Worm (Caenorhabditis elegans) whole organism, late embryonic: ENCODE data around the gene apc-11.

Source experiments
- C38D4.7 ChIP-seq: fragments of 200-800 bp; sonication (Bioruptor generic); optimal IDR thresholded peaks from 2 replicates; lab custom pipeline; 2018; ENCODE audit warnings: mild to moderate bottlenecking, missing genetic modification characterization, moderate library complexity, missing compliant biosample characterization
- F13H6.1 ChIP-seq: sonication (generic microtip); optimal IDR thresholded peaks from 2 replicates; lab custom pipeline; 2016; ENCODE audit warnings: missing genetic modification characterization, missing compliant biosample characterization
- K02D7.2 ChIP-seq: sonication (generic microtip); optimal IDR thresholded peaks from 2 replicates; lab custom pipeline; 2017; ENCODE audit warnings: mild to moderate bottlenecking, missing genetic modification characterization, missing compliant biosample characterization
- T23F11.4 ChIP-seq: fragments of 200-800 bp; sonication (Bioruptor generic); optimal IDR thresholded peaks from 2 replicates; lab custom pipeline; 2018; ENCODE audit warnings: mild to moderate bottlenecking, missing genetic modification characterization, missing compliant biosample characterization
- ahr-1 ChIP-seq: sonication (generic microtip); optimal IDR thresholded peaks from 2 replicates; lab custom pipeline; 2016; ENCODE audit warnings: missing genetic modification characterization, missing compliant biosample characterization
- ama-1 ChIP-seq: fragments of 150-350 bp; optimal IDR thresholded peaks from 2 replicates; lab custom pipeline; 2014
- ceh-14 ChIP-seq: sonication (generic microtip); optimal IDR thresholded peaks from 2 replicates; lab custom pipeline; 2016; ENCODE audit warnings: missing genotype, missing genetic modification characterization, missing compliant biosample characterization
- ceh-18 ChIP-seq: sonication (generic microtip); optimal IDR thresholded peaks from 2 replicates; lab custom pipeline; 2016; ENCODE audit warnings: missing genetic modification characterization, missing compliant biosample characterization
- ceh-19 ChIP-seq: fragments of 200-800 bp; sonication (Bioruptor generic); optimal IDR thresholded peaks from 2 replicates; lab custom pipeline; 2018; ENCODE audit warnings: mild to moderate bottlenecking, missing genetic modification characterization, missing compliant biosample characterization
- ceh-2 ChIP-seq: sonication (generic microtip); optimal IDR thresholded peaks from 2 replicates; lab custom pipeline; 2016; ENCODE audit warnings: missing genotype, missing genetic modification characterization, missing compliant biosample characterization
- ceh-31 ChIP-seq: sonication (generic microtip); optimal IDR thresholded peaks from 2 replicates; lab custom pipeline; 2016; ENCODE audit warnings: missing genetic modification characterization, missing compliant biosample characterization
- ceh-34 ChIP-seq: sonication (generic microtip); optimal IDR thresholded peaks from 2 replicates; lab custom pipeline; 2016; ENCODE audit warnings: mild to moderate bottlenecking, missing genetic modification characterization, missing compliant biosample characterization
- ceh-45 ChIP-seq: fragments of 200-800 bp; sonication (Bioruptor generic); IDR thresholded peaks from 2 replicates; pipeline ENCODE4 v1.3.6; 2022; ENCODE audit warnings: missing genetic modification reagents, missing genetic modification characterization, missing compliant biosample characterization
- ceh-48 ChIP-seq: sonication (generic microtip); optimal IDR thresholded peaks from 2 replicates; lab custom pipeline; 2016; ENCODE audit warnings: missing genetic modification characterization, inconsistent platforms, missing compliant biosample characterization
- dmd-4 ChIP-seq: sonication (generic microtip); optimal IDR thresholded peaks from 2 replicates; lab custom pipeline; 2016; ENCODE audit warnings: borderline replicate concordance, missing genetic modification characterization, missing compliant biosample characterization
- dve-1 ChIP-seq: sonication (generic microtip); optimal IDR thresholded peaks from 2 replicates; lab custom pipeline; 2017; ENCODE audit warnings: antibody characterized with exemption, mild to moderate bottlenecking, missing genetic modification characterization, missing compliant biosample characterization
- elt-2 ChIP-seq: sonication (generic microtip); optimal IDR thresholded peaks from 2 replicates; lab custom pipeline; 2016; ENCODE audit warnings: missing genetic modification reagents, missing genetic modification characterization, missing compliant biosample characterization
- ets-4 ChIP-seq: sonication (generic microtip); optimal IDR thresholded peaks from 2 replicates; lab custom pipeline; 2016; ENCODE audit warnings: missing genetic modification characterization, missing compliant biosample characterization
- gmeb-2 ChIP-seq: sonication (generic microtip); optimal IDR thresholded peaks from 2 replicates; lab custom pipeline; 2016; ENCODE audit warnings: missing genetic modification characterization, inconsistent platforms, missing compliant biosample characterization
- hlh-13 ChIP-seq: fragments of 200-800 bp; sonication (Bioruptor generic); optimal IDR thresholded peaks from 2 replicates; lab custom pipeline; 2018; ENCODE audit warnings: mild to moderate bottlenecking, missing genetic modification characterization, missing compliant biosample characterization
- hlh-15 ChIP-seq: sonication (generic microtip); optimal IDR thresholded peaks from 2 replicates; lab custom pipeline; 2016; ENCODE audit warnings: missing genetic modification characterization, missing compliant biosample characterization
- hlh-6 ChIP-seq: sonication (generic microtip); optimal IDR thresholded peaks from 2 replicates; lab custom pipeline; 2016; ENCODE audit warnings: missing genotype, missing genetic modification characterization, missing compliant biosample characterization
- hlh-8 ChIP-seq: sonication (generic microtip); optimal IDR thresholded peaks from 2 replicates; lab custom pipeline; 2016; ENCODE audit warnings: missing genotype, missing genetic modification characterization, missing compliant biosample characterization
- nhr-11 ChIP-seq: fragments of 150-350 bp; optimal IDR thresholded peaks from 2 replicates; lab custom pipeline; 2014; ENCODE audit warnings: missing biosample characterization, missing genetic modification characterization
- nhr-232 ChIP-seq: sonication (generic microtip); optimal IDR thresholded peaks from 2 replicates; lab custom pipeline; 2016; ENCODE audit warnings: missing genetic modification characterization, missing compliant biosample characterization
- npax-4 ChIP-seq: sonication (generic microtip); optimal IDR thresholded peaks from 2 replicates; lab custom pipeline; 2016; ENCODE audit warnings: missing genetic modification characterization, missing compliant biosample characterization
- odd-2 ChIP-seq: sonication (generic microtip); optimal IDR thresholded peaks from 2 replicates; lab custom pipeline; 2017; ENCODE audit warnings: antibody characterized with exemption, mild to moderate bottlenecking, missing genetic modification characterization, missing compliant biosample characterization
- pag-3 ChIP-seq: sonication (generic microtip); optimal IDR thresholded peaks from 2 replicates; lab custom pipeline; 2016; ENCODE audit warnings: missing compliant biosample characterization, missing genetic modification characterization, borderline replicate concordance
- pat-9 ChIP-seq: fragments of 200-800 bp; sonication (Bioruptor generic); optimal IDR thresholded peaks from 2 replicates; lab custom pipeline; 2018; ENCODE audit warnings: mild to moderate bottlenecking, missing genetic modification characterization, moderate library complexity, missing compliant biosample characterization
- pax-1 ChIP-seq: fragments of 150-350 bp; optimal IDR thresholded peaks from 2 replicates; lab custom pipeline; 2014; ENCODE audit warnings: missing biosample characterization, missing genetic modification characterization
- pha-4 ChIP-seq: fragments of 150-350 bp; optimal IDR thresholded peaks from 2 replicates; lab custom pipeline; 2018; ENCODE audit warnings: missing biosample characterization, missing genetic modification reagents, missing genetic modification characterization
- pros-1 ChIP-seq: fragments of 150-350 bp; optimal IDR thresholded peaks from 2 replicates; lab custom pipeline; 2014; ENCODE audit warnings: missing biosample characterization, missing genetic modification reagents, missing genetic modification characterization
- rnt-1 ChIP-seq: sonication (generic microtip); optimal IDR thresholded peaks from 2 replicates; lab custom pipeline; 2016; ENCODE audit warnings: missing genetic modification characterization, missing compliant biosample characterization
- sdc-2 ChIP-seq: sonication (generic microtip); optimal IDR thresholded peaks from 2 replicates; lab custom pipeline; 2016; ENCODE audit warnings: missing genotype, missing genetic modification characterization, missing compliant biosample characterization
- sox-4 ChIP-seq: sonication (generic microtip); optimal IDR thresholded peaks from 2 replicates; lab custom pipeline; 2017; ENCODE audit warnings: mild to moderate bottlenecking, missing genetic modification characterization, inconsistent platforms, missing compliant biosample characterization
- syd-9 ChIP-seq: sonication (generic microtip); optimal IDR thresholded peaks from 2 replicates; lab custom pipeline; 2016; ENCODE audit warnings: mild to moderate bottlenecking, missing genetic modification characterization, moderate library complexity, missing compliant biosample characterization
- unc-3 ChIP-seq, 2 experiments: fragments of 200-800 bp in 1 of 2; sonication (Bioruptor generic) in 1 of 2; sonication (generic microtip) in 1 of 2; conservative IDR thresholded peaks in 1 of 2; optimal IDR thresholded peaks in 1 of 2; 2 replicates each; pipeline versions ENCODE4 v1.3.6 to Lab custom; 2016 to 2022; ENCODE audit warnings: missing compliant biosample characterization in 2 of 2, missing genetic modification characterization in 2 of 2, missing genetic modification reagents in 1 of 2
- unc-55 ChIP-seq: sonication (generic microtip); optimal IDR thresholded peaks from 2 replicates; lab custom pipeline; 2017; ENCODE audit warnings: missing biosample characterization, missing genetic modification reagents, missing genetic modification characterization
- zip-5 ChIP-seq: sonication (generic microtip); optimal IDR thresholded peaks from 2 replicates; lab custom pipeline; 2016; ENCODE audit warnings: missing genetic modification characterization, missing compliant biosample characterization

The apc-11 gene

DNA sequence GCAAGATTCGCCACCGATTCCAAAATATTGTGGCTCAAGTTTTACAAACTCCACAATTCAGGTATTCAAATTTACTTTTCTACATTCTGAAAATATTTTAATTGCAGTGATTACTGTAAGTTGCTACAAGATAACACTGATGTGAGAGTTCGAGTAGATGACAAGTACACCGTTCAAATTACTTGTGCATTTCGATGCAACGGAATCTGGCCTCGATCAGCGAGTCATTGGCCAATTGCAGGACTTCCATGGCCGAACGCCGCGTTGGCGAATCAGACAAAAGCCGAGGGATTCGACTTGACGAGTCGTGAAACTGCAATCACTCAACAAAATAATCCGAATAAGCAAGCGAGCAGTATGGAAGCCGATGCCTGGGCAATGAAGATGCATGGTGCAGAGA, 7.1 kb upstream of the apc-11 start:
- TF ChIP-seq pha-4 (tag; lab: Kevin White, UChicago) (no peak), C38D4.7 (GFP tag; lab: Kevin White, UChicago) (no peak), ceh-45 (GFP tag; lab: Robert Waterston, UW) (no peak), T23F11.4 (GFP tag; lab: Kevin White, UChicago) (no peak), pros-1 (no peak), ets-4 (no peak), ceh-14 (tag; lab: Kevin White, UChicago) (no peak), pat-9 (tag; lab: Kevin White, UChicago) (no peak), hlh-6 (tag; lab: Kevin White, UChicago) (no peak), unc-3 (GFP tag; conservative IDR thresholded peaks at IDR 0.05; lab: Robert Waterston, UW) (no peak), unc-3 (tag; optimal IDR thresholded peaks at IDR 0.05; lab: Kevin White, UChicago) (no peak), dmd-4 (no peak), npax-4 (tag; lab: Kevin White, UChicago) (no peak), rnt-1 (tag; lab: Kevin White, UChicago) (no peak), ceh-19 (GFP tag; lab: Kevin White, UChicago) (no peak)
- TF ChIP-seq, all 69 proteins: peak for 0

ce11 chrIII:4600139-4600762, 6.0 kb upstream of the apc-11 start, which contains the start of gene mab-21:
TSS of gene mab-21 (plus strand) at chrIII:4600753.
- TF ChIP-seq dve-1, result no peak
- TF ChIP-seq elt-2 (tag; lab: Kevin White, UChicago), result peak; percentile 70
- no peak for TF ChIP-seq hlh-8
- no peak for TF ChIP-seq sdc-2 (tag; lab: Kevin White, UChicago)
- no peak for TF ChIP-seq ceh-31 (tag; lab: Kevin White, UChicago)
- peak; percentile 25 for TF ChIP-seq unc-55 (GFP tag; lab: Kevin White, UChicago)

DNA sequence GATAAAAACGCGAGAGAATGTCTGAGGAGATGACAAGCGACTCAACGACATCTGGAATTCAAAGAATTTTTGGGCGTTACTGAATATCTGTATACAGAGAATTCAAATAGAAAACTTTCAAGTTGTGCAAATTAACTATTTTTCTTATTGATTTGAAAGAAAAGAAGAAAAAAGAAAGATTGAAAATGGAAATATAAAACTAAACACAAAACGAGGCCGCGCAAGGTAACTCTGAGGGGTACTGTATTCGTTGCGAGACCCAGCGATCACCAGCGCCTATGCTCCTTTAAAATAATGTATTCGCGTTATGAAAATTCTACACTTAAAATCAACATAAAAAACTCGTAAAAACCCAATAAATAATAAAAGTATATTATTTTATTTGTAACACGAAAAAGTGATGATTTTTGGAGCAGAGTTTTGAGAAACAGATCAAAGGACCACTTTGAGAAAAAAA, 1.6 kb upstream of the apc-11 start, which contains the start of gene asb-1:
Gene asb-1, minus strand, starts transcription at position 51 of the 457 bp plus-strand sequence.
- no peak for TF ChIP-seq syd-9 (tag; lab: Kevin White, UChicago)
- no peak for TF ChIP-seq pag-3 (tag; lab: Kevin White, UChicago)
- TF ChIP-seq ceh-18 (tag; lab: Kevin White, UChicago), result no peak
- TF ChIP-seq ahr-1 (tag; lab: Kevin White, UChicago), result no peak
- no peak for TF ChIP-seq ceh-34 (tag; lab: Kevin White, UChicago)
- no peak for TF ChIP-seq zip-5 (tag; lab: Kevin White, UChicago)
- TF ChIP-seq pax-1 (tag; lab: Kevin White, UChicago), result no peak
- TF ChIP-seq hlh-8, result no peak
- no peak for TF ChIP-seq pros-1
- TF ChIP-seq unc-3 (GFP tag; conservative IDR thresholded peaks at IDR 0.05; lab: Robert Waterston, UW), result no peak
- no peak for TF ChIP-seq unc-3 (tag; optimal IDR thresholded peaks at IDR 0.05; lab: Kevin White, UChicago)
- TF ChIP-seq ceh-45 (GFP tag; lab: Robert Waterston, UW), result no peak
- TF ChIP-seq ets-4, result no peak
- no peak for TF ChIP-seq hlh-15 (tag; lab: Kevin White, UChicago)
- no peak for TF ChIP-seq hlh-13 (GFP tag; lab: Kevin White, UChicago)
- TF ChIP-seq ceh-2 (tag; lab: Kevin White, UChicago), result no peak
- TF ChIP-seq, all 69 proteins: peak for 0

- TF ChIP-seq ceh-18 (tag; lab: Kevin White, UChicago), result no peak
- no peak for TF ChIP-seq ceh-48 (tag; lab: Kevin White, UChicago)
- TF ChIP-seq ama-1 (lab: Kevin White, UChicago), result no peak
- no peak for TF ChIP-seq nhr-11 (tag; lab: Kevin White, UChicago)
- no peak for TF ChIP-seq odd-2
- TF ChIP-seq K02D7.2, result no peak
- no peak for TF ChIP-seq dmd-4
- no peak for TF ChIP-seq sdc-2 (tag; lab: Kevin White, UChicago)
- TF ChIP-seq ceh-34 (tag; lab: Kevin White, UChicago), result no peak
- no peak for TF ChIP-seq F13H6.1 (tag; lab: Kevin White, UChicago)
- TF ChIP-seq sox-4 (tag; lab: Kevin White, UChicago), result no peak
- no peak for TF ChIP-seq pros-1
- no peak for TF ChIP-seq npax-4 (tag; lab: Kevin White, UChicago)
- no peak for TF ChIP-seq rnt-1 (tag; lab: Kevin White, UChicago)
- no peak for TF ChIP-seq ceh-45 (GFP tag; lab: Robert Waterston, UW)
- no peak for TF ChIP-seq pax-1 (tag; lab: Kevin White, UChicago)
- TF ChIP-seq gmeb-2 (tag; lab: Kevin White, UChicago), result no peak
- no peak for TF ChIP-seq nhr-232 (tag; lab: Kevin White, UChicago)
Measured at ce11 chrIII:4594762-4595523, 719 bp upstream of the apc-11 start.
